Worm (Caenorhabditis elegans): Measurements from ENCODE around the gene F31E8.4.

F31E8.4 gene

DNA sequence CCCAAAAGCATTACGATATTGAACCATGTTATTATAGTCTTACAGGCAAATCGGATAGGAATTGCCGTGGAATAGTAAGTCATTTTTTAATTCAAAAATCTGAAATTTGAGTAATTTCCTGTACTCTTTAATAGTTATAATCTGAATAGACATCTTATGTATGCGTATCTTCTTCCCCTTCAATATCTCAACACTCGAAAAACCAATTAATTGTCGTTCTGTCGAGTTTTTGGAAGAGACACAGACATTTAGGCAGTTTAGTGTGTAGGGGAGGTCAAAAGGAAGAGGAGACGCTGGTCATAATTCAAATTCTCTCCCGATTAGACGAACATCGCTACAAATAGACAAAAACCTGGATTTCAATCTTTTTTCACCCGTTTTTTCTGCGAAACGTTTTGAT, 35.5 kb upstream of the F31E8.4 start (continued):
- no peak for TF ChIP-seq lin-29 (GFP tag; IDR thresholded peaks at IDR 0.05)
- no peak for TF ChIP-seq snpc-1.2 (GFP tag; IDR thresholded peaks at IDR 0.05)
- TF ChIP-seq F10B5.3 (tag; optimal IDR thresholded peaks at IDR 0.05), result no peak
- TF ChIP-seq mdl-1 (tag; optimal IDR thresholded peaks at IDR 0.05), result no peak
- peak; percentile 80 for TF ChIP-seq nhr-28 (tag; optimal IDR thresholded peaks at IDR 0.05)
- no peak for TF ChIP-seq lin-38 (GFP tag; IDR thresholded peaks at IDR 0.05)
- TF ChIP-seq nhr-48 (tag; optimal IDR thresholded peaks at IDR 0.05), result no peak
- no peak for TF ChIP-seq nhr-76 (tag; optimal IDR thresholded peaks at IDR 0.05)
- TF ChIP-seq unc-39 (tag; optimal IDR thresholded peaks at IDR 0.05), result no peak
- no peak for TF ChIP-seq ceh-44 (GFP tag; IDR thresholded peaks at IDR 0.05)
- no peak for TF ChIP-seq nhr-111 (GFP tag; optimal IDR thresholded peaks at IDR 0.05)
- TF ChIP-seq daf-16 (GFP tag; optimal IDR thresholded peaks at IDR 0.05), result no peak
- TF ChIP-seq daf-16 (tag; optimal IDR thresholded peaks at IDR 0.05), result no peak
- no peak for TF ChIP-seq rbr-2 (tag; optimal IDR thresholded peaks at IDR 0.05)
- TF ChIP-seq snpc-4 (tag; optimal IDR thresholded peaks at IDR 0.05), result no peak
- TF ChIP-seq arid-1 (GFP tag; conservative IDR thresholded peaks at IDR 0.05), result no peak
- no peak for TF ChIP-seq ZK546.5 (tag; optimal IDR thresholded peaks at IDR 0.05)
- TF ChIP-seq mes-2 (tag; optimal IDR thresholded peaks at IDR 0.05; ENCODE audit: poor library complexity, severe bottlenecking), result peak; percentile 11
- TF ChIP-seq ztf-11 (tag; optimal IDR thresholded peaks at IDR 0.05), result no peak
- TF ChIP-seq lsy-2 (tag; optimal IDR thresholded peaks at IDR 0.05), result peak in 1 of 2 experiments; percentile 50
- no peak for TF ChIP-seq nhr-42 (GFP tag; IDR thresholded peaks at IDR 0.05)
- TF ChIP-seq F37D6.2 (tag; optimal IDR thresholded peaks at IDR 0.05), result no peak
- TF ChIP-seq nhr-102 (tag; optimal IDR thresholded peaks at IDR 0.05), result no peak
- TF ChIP-seq D1046.2 (GFP tag; IDR thresholded peaks at IDR 0.05), result no peak
- no peak for TF ChIP-seq daf-8 (GFP tag; IDR thresholded peaks at IDR 0.05)
- no peak for TF ChIP-seq F26F4.8 (GFP tag; conservative IDR thresholded peaks at IDR 0.05)
- TF ChIP-seq dmd-8 (GFP tag; IDR thresholded peaks at IDR 0.05), result no peak
- no peak for TF ChIP-seq ces-1 (GFP tag; optimal IDR thresholded peaks at IDR 0.05)
- TF ChIP-seq zag-1 (tag; optimal IDR thresholded peaks at IDR 0.05), result no peak
- no peak for TF ChIP-seq set-16 (GFP tag; IDR thresholded peaks at IDR 0.05)
- peak in 1 of 2 experiments; percentile 98 for TF ChIP-seq unc-62 (GFP tag; optimal IDR thresholded peaks at IDR 0.05 in 1 of 2)
- no peak for TF ChIP-seq unc-62 (tag; optimal IDR thresholded peaks at IDR 0.05)
- no peak for TF ChIP-seq egl-27 (tag; optimal IDR thresholded peaks at IDR 0.05)
- TF ChIP-seq aha-1 (tag), result peak; percentile 92
- no peak for TF ChIP-seq ceh-82 (tag; optimal IDR thresholded peaks at IDR 0.05)

DNA sequence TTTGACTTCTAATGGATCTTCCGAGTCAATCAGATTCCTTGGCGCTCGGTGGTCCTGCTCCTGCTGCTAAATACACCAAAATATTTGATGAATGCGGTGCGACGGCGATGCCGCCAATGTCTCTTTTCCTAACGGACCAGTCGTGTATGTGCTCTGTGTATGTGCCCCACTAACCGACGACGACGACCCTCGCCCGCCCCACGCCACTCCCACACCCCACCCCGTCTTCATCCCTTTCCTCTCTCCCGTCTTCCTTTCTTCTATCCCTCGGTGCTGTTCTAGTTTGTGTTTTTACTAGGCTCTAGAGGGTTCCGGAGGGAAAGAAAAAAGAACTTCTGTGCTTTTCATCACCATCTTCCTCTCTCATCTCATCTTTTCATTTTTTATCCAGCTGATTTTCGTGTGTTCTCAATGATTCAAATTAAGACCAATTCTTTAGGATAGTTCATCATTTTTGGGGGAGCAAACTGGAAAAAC, 34.7 kb upstream of the F31E8.4 start, which contains the start of gene egl-27:
egl-27 (plus strand) TSS at position 427 of the 477 bp plus-strand sequence.
- TF ChIP-seq nhr-28 (tag; optimal IDR thresholded peaks at IDR 0.05) (peak; percentile 21), daf-16 (GFP tag; optimal IDR thresholded peaks at IDR 0.05) (no peak), daf-16 (tag; optimal IDR thresholded peaks at IDR 0.05) (no peak), hmg-1.1 (GFP tag; IDR thresholded peaks at IDR 0.05) (0 out of 2 replicates have a peak, but pooled peaks have one; percentile 44), unc-62 (GFP tag; optimal IDR thresholded peaks at IDR 0.05 in 1 of 2) (peak in 1 of 2 experiments; percentile 52), unc-62 (tag; optimal IDR thresholded peaks at IDR 0.05) (no peak), mxl-3 (GFP tag; optimal IDR thresholded peaks at IDR 0.05) (peak; percentile 16), aly-2 (tag; optimal IDR thresholded peaks at IDR 0.05) (no peak), snpc-4 (tag; optimal IDR thresholded peaks at IDR 0.05) (no peak), hlh-11 (tag; optimal IDR thresholded peaks at IDR 0.05) (peak; percentile 39), tra-1 (GFP tag; IDR thresholded peaks at IDR 0.05) (0 out of 2 replicates have a peak, but pooled peaks have one; percentile 42), ZK337.2 (GFP tag; IDR thresholded peaks at IDR 0.05) (peak; percentile 20; the same call in 1 of the 2 replicates), set-16 (GFP tag; IDR thresholded peaks at IDR 0.05) (peak; percentile 57), egl-43 (GFP tag; IDR thresholded peaks at IDR 0.05) (peak; percentile 68), lim-7 (GFP tag; IDR thresholded peaks at IDR 0.05) (0 out of 2 replicates have a peak, but pooled peaks have one; percentile 46)

Data from whole organism, L4 larva.